Fruit fly (Drosophila melanogaster): ENCODE results near the gene CG4935.

The CG4935 gene

DNA sequence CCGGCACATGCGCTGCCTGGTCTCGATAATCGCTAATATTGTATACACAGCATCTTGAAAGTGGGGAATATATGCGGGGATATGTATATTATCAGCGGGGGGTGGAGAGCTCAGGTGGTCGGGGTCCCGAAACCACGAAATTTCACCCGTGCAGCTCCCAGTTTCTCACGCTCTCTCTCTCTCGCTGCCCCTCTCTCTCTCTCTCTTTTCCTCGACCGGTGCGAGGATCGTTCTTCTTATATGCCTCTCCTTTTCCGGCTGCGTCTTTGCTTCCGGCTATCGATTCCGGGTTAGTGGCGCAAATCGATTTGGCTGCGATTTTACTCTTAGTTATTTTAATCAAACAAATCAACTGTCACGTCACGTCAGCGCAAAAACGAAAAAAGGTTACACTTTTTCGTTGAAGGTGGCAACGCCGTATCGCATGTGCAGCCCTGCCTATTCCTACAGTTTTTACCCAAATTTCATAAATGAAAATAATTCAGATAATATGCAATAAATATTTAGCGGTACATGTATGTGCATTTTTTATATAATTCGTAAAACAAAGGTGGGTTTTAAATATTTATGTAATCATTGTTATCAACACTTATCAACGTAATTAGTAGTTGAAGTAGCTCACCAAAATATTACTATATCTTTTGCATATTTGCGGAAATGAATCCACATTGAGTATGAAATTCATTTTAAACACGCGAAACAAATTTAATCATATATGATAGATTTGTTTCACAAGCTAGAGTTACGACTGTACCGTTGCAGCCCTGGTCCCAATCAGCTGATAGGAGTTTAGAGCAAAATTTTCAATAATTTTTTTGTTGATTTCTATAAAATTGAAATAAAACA is 37.7 kb downstream of the CG4935 start, which contains the start of the genes heix and CG17328 (continued):
- no peak for TF ChIP-seq pros (GFP tag; optimal IDR thresholded peaks at IDR 0.05)
- TF ChIP-seq B-H2 (GFP tag; optimal IDR thresholded peaks at IDR 0.05): peak; percentile 73
- peak; percentile 30 for TF ChIP-seq gcm (GFP tag; optimal IDR thresholded peaks at IDR 0.05)
- no peak for TF ChIP-seq h (optimal IDR thresholded peaks at IDR 0.05)
- peak; percentile 6 for TF ChIP-seq CG7271 (tag; optimal IDR thresholded peaks at IDR 0.05)
- no peak for TF ChIP-seq gcm2 (GFP tag; optimal IDR thresholded peaks at IDR 0.05)
- peak; percentile 26 for TF ChIP-seq CG6854 (GFP tag; optimal IDR thresholded peaks at IDR 0.05)
- no peak for TF ChIP-seq CG5180 (GFP tag; optimal IDR thresholded peaks at IDR 0.05)
- TF ChIP-seq kay (GFP tag; optimal IDR thresholded peaks at IDR 0.05): peak; percentile 34
- 0 out of 2 replicates have a peak, but pooled peaks have one; percentile 28 for TF ChIP-seq CG13287 (GFP tag; IDR thresholded peaks at IDR 0.05; ENCODE audit: partially characterized antibody)
- peak; percentile 78 for TF ChIP-seq CG12104 (GFP tag; optimal IDR thresholded peaks at IDR 0.05)
- no peak for TF ChIP-seq usp (GFP tag; optimal IDR thresholded peaks at IDR 0.05)
- TF ChIP-seq pzg (GFP tag; optimal IDR thresholded peaks at IDR 0.05): peak; percentile 61
- TF ChIP-seq Hand (GFP tag; optimal IDR thresholded peaks at IDR 0.05): no peak
- TF ChIP-seq Aef1 (GFP tag; IDR thresholded peaks at IDR 0.05): peak; percentile 80
- no peak for TF ChIP-seq CG10147 (GFP tag; optimal IDR thresholded peaks at IDR 0.05)
- no peak for TF ChIP-seq Doc3 (GFP tag; IDR thresholded peaks at IDR 0.05; ENCODE audit: partially characterized antibody)
- TF ChIP-seq CG4360 (GFP tag; IDR thresholded peaks at IDR 0.05): no peak
- TF ChIP-seq CG15269 (tag; optimal IDR thresholded peaks at IDR 0.05): no peak
- TF ChIP-seq HLH4C (GFP tag; IDR thresholded peaks at IDR 0.05; ENCODE audit: partially characterized antibody): no peak
- peak; percentile 59 for TF ChIP-seq esg (GFP tag; conservative IDR thresholded peaks at IDR 0.05)
- TF ChIP-seq CG17612 (GFP tag; IDR thresholded peaks at IDR 0.05): 0 out of 2 replicates have a peak, but pooled peaks have one; percentile 11
- no peak for TF ChIP-seq br (optimal IDR thresholded peaks at IDR 0.05)
- TF ChIP-seq chinmo (GFP tag; IDR thresholded peaks at IDR 0.05; ENCODE audit: partially characterized antibody): no peak
- peak; percentile 69 for TF ChIP-seq zfh2 (GFP tag; optimal IDR thresholded peaks at IDR 0.05)
- TF ChIP-seq Eip74EF (GFP tag; optimal IDR thresholded peaks at IDR 0.05): no peak
- peak; percentile 78 for TF ChIP-seq PHDP (tag; optimal IDR thresholded peaks at IDR 0.05)
- peak; percentile 77 for TF ChIP-seq CG9727 (GFP tag; optimal IDR thresholded peaks at IDR 0.05)
- peak; percentile 76 for TF ChIP-seq ken (GFP tag; IDR thresholded peaks at IDR 0.05)
- no peak for TF ChIP-seq sr (GFP tag; IDR thresholded peaks at IDR 0.05)
- TF ChIP-seq CG12391 (tag; optimal IDR thresholded peaks at IDR 0.05): peak; percentile 82
- TF ChIP-seq CG11093 (GFP tag; IDR thresholded peaks at IDR 0.05): peak; percentile 61; the same call in 2 of the 3 replicates
- TF ChIP-seq ftz-f1 (GFP tag; optimal IDR thresholded peaks at IDR 0.05): peak; percentile 67
- TF ChIP-seq slbo (GFP tag; IDR thresholded peaks at IDR 0.05): peak; percentile 89
- TF ChIP-seq Lpt (GFP tag; optimal IDR thresholded peaks at IDR 0.05): no peak
- no peak for TF ChIP-seq sima (GFP tag; optimal IDR thresholded peaks at IDR 0.05)
- TF ChIP-seq CG31365 (tag; optimal IDR thresholded peaks at IDR 0.05): no peak
- peak; percentile 64 for TF ChIP-seq Dbx (GFP tag; IDR thresholded peaks at IDR 0.05)
- TF ChIP-seq CG31441 (GFP tag; IDR thresholded peaks at IDR 0.05): no peak; the same call in 1 of the 2 replicates
- peak; percentile 80 for TF ChIP-seq ci (GFP tag; IDR thresholded peaks at IDR 0.05)
- TF ChIP-seq tup (GFP tag; optimal IDR thresholded peaks at IDR 0.05): peak; percentile 18
- TF ChIP-seq seq (GFP tag; IDR thresholded peaks at IDR 0.05): peak; percentile 28; the same call in 1 of the 2 replicates
- TF ChIP-seq CG30020 (tag; optimal IDR thresholded peaks at IDR 0.05): peak; percentile 64
- TF ChIP-seq CG2202 (tag; optimal IDR thresholded peaks at IDR 0.05): no peak
- TF ChIP-seq Dip3 (GFP tag; optimal IDR thresholded peaks at IDR 0.05): peak; percentile 69
- TF ChIP-seq CG11723 (GFP tag; optimal IDR thresholded peaks at IDR 0.05): no peak
- TF ChIP-seq CG10462 (GFP tag; optimal IDR thresholded peaks at IDR 0.05): peak; percentile 13
- TF ChIP-seq Hmr (GFP tag; optimal IDR thresholded peaks at IDR 0.05): no peak
- no peak for TF ChIP-seq CG3726 (GFP tag; IDR thresholded peaks at IDR 0.05)
